Fruit fly (Drosophila melanogaster): ENCODE results near the gene eIF5B.

eIF5B gene

DNA sequence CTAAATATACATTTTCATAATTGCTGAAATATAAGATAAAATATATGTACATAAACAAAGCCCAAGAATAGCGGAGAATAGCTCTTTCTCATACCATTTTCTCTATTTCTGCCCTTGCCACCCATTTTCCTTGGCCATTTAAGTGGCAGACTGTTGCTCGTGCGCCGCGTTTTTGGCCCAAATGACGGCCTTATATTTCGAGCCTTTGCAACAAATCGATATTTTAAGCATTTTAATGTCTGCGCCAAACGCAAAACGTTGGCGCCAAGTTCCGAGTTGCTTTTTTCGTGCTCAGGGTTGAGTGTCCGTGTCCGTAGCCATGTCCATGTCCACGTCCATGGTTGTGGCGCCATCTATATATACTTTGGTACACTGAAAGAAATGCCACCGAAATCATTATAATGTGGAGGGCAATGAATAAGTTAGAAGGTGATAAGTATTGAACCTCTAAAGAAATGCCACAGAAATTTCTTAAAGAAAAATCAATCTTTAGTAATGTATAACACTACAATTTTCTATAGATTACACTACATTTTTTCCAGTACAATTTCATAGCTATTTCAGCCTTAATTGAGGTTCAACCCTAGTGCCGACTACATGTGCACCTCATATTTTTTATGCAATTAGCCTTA, 31.5 kb upstream of the eIF5B start (continued):
- TF ChIP-seq lmd (GFP tag; IDR thresholded peaks at IDR 0.05) (peak; percentile 18; the same call in 1 of the 2 replicates), dmrt99B (tag; optimal IDR thresholded peaks at IDR 0.05) (peak; percentile 45), NfI (GFP tag; optimal IDR thresholded peaks at IDR 0.05) (peak; percentile 15), CG7963 (GFP tag; IDR thresholded peaks at IDR 0.05; ENCODE audit: partially characterized antibody) (no peak), CG9876 (GFP tag; optimal IDR thresholded peaks at IDR 0.05) (no peak), CG3281 (GFP tag; optimal IDR thresholded peaks at IDR 0.05) (peak; percentile 14), Ets65A (GFP tag) (no peak), CG2678 (tag; optimal IDR thresholded peaks at IDR 0.05) (peak; percentile 55), usp (GFP tag; optimal IDR thresholded peaks at IDR 0.05) (no peak), CG8290 (GFP tag; optimal IDR thresholded peaks at IDR 0.05) (no peak), CG8290 (tag; optimal IDR thresholded peaks at IDR 0.05) (peak in 1 of 2 experiments; percentile 43), CG11504 (tag; optimal IDR thresholded peaks at IDR 0.05) (peak; percentile 58), Abd-B (GFP tag; optimal IDR thresholded peaks at IDR 0.05) (peak; percentile 15), CG4424 (GFP tag; optimal IDR thresholded peaks at IDR 0.05) (no peak), Hand (GFP tag; optimal IDR thresholded peaks at IDR 0.05) (peak; percentile 53), CG8944 (GFP tag; optimal IDR thresholded peaks at IDR 0.05) (no peak), CG12155 (GFP tag; optimal IDR thresholded peaks at IDR 0.05) (no peak), Gug (GFP tag; IDR thresholded peaks at IDR 0.05) (0 out of 4 replicates have a peak, but pooled peaks have one; percentile 15), grau (tag; optimal IDR thresholded peaks at IDR 0.05) (peak; percentile 52), CG12769 (tag; optimal IDR thresholded peaks at IDR 0.05) (peak; percentile 44), Fer1 (GFP tag; optimal IDR thresholded peaks at IDR 0.05) (peak; percentile 38), gem (tag; optimal IDR thresholded peaks at IDR 0.05) (peak; percentile 58), Ptx1 (GFP tag; IDR thresholded peaks at IDR 0.05) (peak; percentile 43), tgo (GFP tag; IDR thresholded peaks at IDR 0.05) (no peak; the same call in 2 of the 3 replicates), unpg (GFP tag; optimal IDR thresholded peaks at IDR 0.05) (peak; percentile 35), Taf1 (GFP tag; IDR thresholded peaks at IDR 0.05) (0 out of 2 replicates have a peak, but pooled peaks have one; percentile 28), CG10543 (GFP tag; optimal IDR thresholded peaks at IDR 0.05) (no peak), CG9215 (GFP tag; IDR thresholded peaks at IDR 0.05) (no peak), CG12942 (GFP tag; optimal IDR thresholded peaks at IDR 0.05) (no peak), inv (GFP tag; IDR thresholded peaks at IDR 0.05; ENCODE audit: partially characterized antibody) (no peak), bcd (GFP tag; optimal IDR thresholded peaks at IDR 0.05) (peak; percentile 21), row (GFP tag; IDR thresholded peaks at IDR 0.05) (peak; percentile 65), scrt (GFP tag; optimal IDR thresholded peaks at IDR 0.05) (peak; percentile 91), Dek (tag; optimal IDR thresholded peaks at IDR 0.05) (peak; percentile 24), nmo (GFP tag; optimal IDR thresholded peaks at IDR 0.05) (peak; percentile 1), CG17359 (tag; optimal IDR thresholded peaks at IDR 0.05) (no peak), CG15269 (tag; optimal IDR thresholded peaks at IDR 0.05) (peak; percentile 36), CG9437 (GFP tag; optimal IDR thresholded peaks at IDR 0.05) (peak; percentile 3), D19B (GFP tag; optimal IDR thresholded peaks at IDR 0.05) (no peak), abd-A (tag; optimal IDR thresholded peaks at IDR 0.05) (peak; percentile 11), Scr (GFP tag; IDR thresholded peaks at IDR 0.05; ENCODE audit: partially characterized antibody) (no peak), CG2120 (GFP tag; optimal IDR thresholded peaks at IDR 0.05) (peak; percentile 72), CG1603 (tag; optimal IDR thresholded peaks at IDR 0.05) (peak; percentile 27), CG17385 (GFP tag; optimal IDR thresholded peaks at IDR 0.05) (no peak), Oli (tag; optimal IDR thresholded peaks at IDR 0.05) (peak; percentile 47), Asciz (GFP tag; optimal IDR thresholded peaks at IDR 0.05) (no peak), nerfin-1 (tag; optimal IDR thresholded peaks at IDR 0.05) (no peak), Meics (GFP tag; optimal IDR thresholded peaks at IDR 0.05) (peak; percentile 8), Dad (GFP tag; optimal IDR thresholded peaks at IDR 0.05) (no peak)
